Worm (Caenorhabditis elegans) whole organism, L2 larva: ENCODE results near the gene wnk-1.

Source experiments
- R02D3.7 ChIP-seq: fragments of 150-350 bp; optimal IDR thresholded peaks from 2 replicates; lab custom pipeline; 2014; ENCODE audit warnings: missing biosample characterization, missing genetic modification characterization
- alr-1 ChIP-seq: fragments of 150-350 bp; optimal IDR thresholded peaks from 2 replicates; lab custom pipeline; 2014; ENCODE audit warnings: missing biosample characterization, missing genetic modification characterization
- aly-2 ChIP-seq: fragments of 150-350 bp; optimal IDR thresholded peaks from 2 replicates; lab custom pipeline; 2014; ENCODE audit warnings: missing biosample characterization, missing genetic modification characterization
- ceh-16 ChIP-seq: fragments of 150-350 bp; optimal IDR thresholded peaks from 2 replicates; lab custom pipeline; 2014; ENCODE audit warnings: missing biosample characterization, missing genetic modification characterization
- ceh-82 ChIP-seq: fragments of 150-350 bp; optimal IDR thresholded peaks from 2 replicates; lab custom pipeline; 2014; ENCODE audit warnings: missing biosample characterization, missing genetic modification characterization
- mab-5 ChIP-seq: fragments of 150-350 bp; optimal IDR thresholded peaks from 2 replicates; lab custom pipeline; 2014; ENCODE audit warnings: missing biosample characterization, missing genetic modification characterization
- skn-1 ChIP-seq: sonication (generic microtip); optimal IDR thresholded peaks from 2 replicates; lab custom pipeline; 2017; ENCODE audit warnings: missing biosample characterization, missing genetic modification characterization

- TF ChIP-seq R02D3.7 (tag; lab: Kevin White, UChicago) = no peak
- TF ChIP-seq ceh-82 = no peak
- no peak for TF ChIP-seq mab-5 (tag; lab: Kevin White, UChicago)
- no peak for TF ChIP-seq alr-1
- TF ChIP-seq skn-1 (tag; lab: Kevin White, UChicago) = no peak
- TF ChIP-seq ceh-16 (tag; lab: Kevin White, UChicago) = no peak
- TF ChIP-seq aly-2 (tag; lab: Kevin White, UChicago) = no peak
Measured at ce11 chrIV:9256865-9257264, 57.0 kb downstream of the wnk-1 start.
